Fruit fly (Drosophila melanogaster): ENCODE measurements around the gene cindr.

Gene cindr

DNA sequence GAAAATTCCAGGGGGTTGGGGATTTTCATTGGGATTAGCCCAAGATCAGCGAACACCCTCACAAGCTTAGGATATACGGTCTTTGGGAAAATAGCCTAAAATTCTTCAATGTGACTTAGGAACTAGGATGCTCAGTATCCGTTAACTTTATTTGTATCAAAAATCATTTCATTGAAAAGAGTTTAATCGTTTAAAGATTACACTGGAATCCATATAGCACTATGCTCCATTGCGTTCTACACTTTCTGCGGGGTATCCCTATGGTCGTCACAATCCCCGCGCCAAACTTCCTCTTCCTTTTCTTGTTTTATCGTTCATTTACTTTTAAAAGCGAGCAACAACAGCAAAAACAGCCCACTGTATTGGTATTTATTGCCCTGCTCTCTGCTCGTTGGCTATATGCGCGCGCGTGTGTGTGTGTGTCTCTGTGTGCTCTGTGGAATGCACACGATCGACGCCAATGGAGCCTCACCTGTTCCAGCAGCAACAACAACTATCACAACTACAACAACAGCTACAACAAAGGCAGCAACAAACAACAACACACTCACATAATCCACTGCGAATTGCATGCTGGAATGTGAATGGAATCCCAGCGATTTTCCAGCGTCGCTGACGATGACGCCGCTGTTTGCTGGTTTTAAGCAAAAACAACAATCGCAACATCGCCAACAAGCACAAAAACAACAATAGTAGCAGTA, 4.5 kb upstream of the cindr start (continued):
- peak; percentile 42 for TF ChIP-seq Blimp-1 (GFP tag; optimal IDR thresholded peaks at IDR 0.05)
- TF ChIP-seq CG8632 (GFP tag; optimal IDR thresholded peaks at IDR 0.05): peak; percentile 87
- peak; percentile 80 for TF ChIP-seq acj6 (GFP tag; optimal IDR thresholded peaks at IDR 0.05)
- TF ChIP-seq Sox15 (GFP tag; optimal IDR thresholded peaks at IDR 0.05): peak; percentile 84
- peak; percentile 83 for TF ChIP-seq CG34406 (GFP tag; optimal IDR thresholded peaks at IDR 0.05)
- peak; percentile 87 for TF ChIP-seq OdsH (GFP tag; optimal IDR thresholded peaks at IDR 0.05)
- no peak for TF ChIP-seq fd85E (GFP tag; optimal IDR thresholded peaks at IDR 0.05)
- peak; percentile 67; the same call in 2 of the 3 replicates for TF ChIP-seq eg (GFP tag; IDR thresholded peaks at IDR 0.05)
- TF ChIP-seq ss (GFP tag; optimal IDR thresholded peaks at IDR 0.05): peak; percentile 57 to 79
- peak; percentile 68 for TF ChIP-seq Lpt (GFP tag; optimal IDR thresholded peaks at IDR 0.05)
- peak; percentile 67 for TF ChIP-seq net (GFP tag; optimal IDR thresholded peaks at IDR 0.05)
- peak; percentile 82 for TF ChIP-seq CG3032 (tag; optimal IDR thresholded peaks at IDR 0.05)
- TF ChIP-seq dsx (GFP tag; optimal IDR thresholded peaks at IDR 0.05; ENCODE audit: poor library complexity, severe bottlenecking): peak; percentile 52

- TF ChIP-seq OdsH (GFP tag; optimal IDR thresholded peaks at IDR 0.05) (peak; percentile 70), CG8632 (GFP tag; optimal IDR thresholded peaks at IDR 0.05) (peak; percentile 54), vri (GFP tag; optimal IDR thresholded peaks at IDR 0.05) (no peak), Gug (GFP tag; IDR thresholded peaks at IDR 0.05) (peak; percentile 66), CG8319 (GFP tag; optimal IDR thresholded peaks at IDR 0.05) (peak; percentile 49), acj6 (GFP tag; optimal IDR thresholded peaks at IDR 0.05) (peak; percentile 71), fkh (GFP tag; optimal IDR thresholded peaks at IDR 0.05) (no peak), lz (GFP tag; optimal IDR thresholded peaks at IDR 0.05) (peak; percentile 19), Ets96B (tag; optimal IDR thresholded peaks at IDR 0.05) (peak; percentile 62), esn (GFP tag; optimal IDR thresholded peaks at IDR 0.05) (peak; percentile 23), CG7368 (GFP tag; optimal IDR thresholded peaks at IDR 0.05) (peak; percentile 40), spab (GFP tag; optimal IDR thresholded peaks at IDR 0.05) (peak; percentile 53), fd85E (GFP tag; optimal IDR thresholded peaks at IDR 0.05) (no peak), dsx (GFP tag; optimal IDR thresholded peaks at IDR 0.05; ENCODE audit: poor library complexity, severe bottlenecking) (peak; percentile 69), CG11902 (GFP tag; optimal IDR thresholded peaks at IDR 0.05) (peak; percentile 10), CG11762 (GFP tag; optimal IDR thresholded peaks at IDR 0.05; ENCODE audit: insufficient read depth) (peak; percentile 38), CG32006 (GFP tag; optimal IDR thresholded peaks at IDR 0.05) (peak; percentile 88), Met (GFP tag; optimal IDR thresholded peaks at IDR 0.05) (peak; percentile 49), Sox15 (GFP tag; optimal IDR thresholded peaks at IDR 0.05) (peak; percentile 31), CG6854 (GFP tag; optimal IDR thresholded peaks at IDR 0.05) (no peak), cyc (GFP tag; optimal IDR thresholded peaks at IDR 0.05) (peak; percentile 24), Eip93F (GFP tag; optimal IDR thresholded peaks at IDR 0.05) (no peak), CG15336 (GFP tag; IDR thresholded peaks at IDR 0.05) (peak; percentile 85), Sox102F (GFP tag; optimal IDR thresholded peaks at IDR 0.05) (no peak), CG3919 (GFP tag; optimal IDR thresholded peaks at IDR 0.05) (peak; percentile 56), ss (GFP tag; optimal IDR thresholded peaks at IDR 0.05) (peak in 1 of 2 experiments; percentile 40), CG16779 (tag; optimal IDR thresholded peaks at IDR 0.05) (no peak), Smox (GFP tag; optimal IDR thresholded peaks at IDR 0.05) (peak; percentile 44), net (GFP tag; optimal IDR thresholded peaks at IDR 0.05) (peak; percentile 65), Lpt (GFP tag; optimal IDR thresholded peaks at IDR 0.05) (peak; percentile 64), achi (GFP tag; optimal IDR thresholded peaks at IDR 0.05) (peak; percentile 75), Blimp-1 (GFP tag; optimal IDR thresholded peaks at IDR 0.05) (no peak), salr (GFP tag; optimal IDR thresholded peaks at IDR 0.05) (peak; percentile 23 to 76), CG8119 (GFP tag; IDR thresholded peaks at IDR 0.05) (peak; percentile 86), Eip75B (GFP tag; optimal IDR thresholded peaks at IDR 0.05) (peak; percentile 18), svp (GFP tag) (peak; percentile 80), CG34406 (GFP tag; optimal IDR thresholded peaks at IDR 0.05) (peak; percentile 50), CG10669 (GFP tag; optimal IDR thresholded peaks at IDR 0.05) (peak; percentile 63), CG4318 (GFP tag; optimal IDR thresholded peaks at IDR 0.05) (peak; percentile 84), Hr39 (GFP tag; optimal IDR thresholded peaks at IDR 0.05) (peak; percentile 53), CG10631 (GFP tag; optimal IDR thresholded peaks at IDR 0.05) (peak; percentile 60), CG6792 (GFP tag; optimal IDR thresholded peaks at IDR 0.05) (peak; percentile 31), Ets21C (GFP tag; optimal IDR thresholded peaks at IDR 0.05) (peak; percentile 9), Hr4 (GFP tag; optimal IDR thresholded peaks at IDR 0.05) (peak; percentile 85)
Measured at dm6 chr3R:30805196-30805595, 3.2 kb upstream of the cindr start.
